Worm (Caenorhabditis elegans) whole organism, midembryonic: Measurements from ENCODE around the gene cyp-37B1.

Source experiments
- T22C8.4 ChIP-seq: fragments of 200-800 bp; sonication (Bioruptor generic); IDR thresholded peaks from 2 replicates; pipeline ENCODE4 v1.3.6; 2022; ENCODE audit warnings: missing genetic modification characterization, missing compliant biosample characterization
- cog-1 ChIP-seq: sonication (generic microtip); optimal IDR thresholded peaks from 2 replicates; lab custom pipeline; 2016; ENCODE audit warnings: missing genetic modification characterization, missing compliant biosample characterization
- flt-1 ChIP-seq: fragments of 200-800 bp; sonication (Bioruptor generic); IDR thresholded peaks from 2 replicates; pipeline ENCODE4 v1.3.6; 2022; ENCODE audit warnings: missing genetic modification characterization, missing compliant biosample characterization
- klf-2 ChIP-seq: fragments of 200-800 bp; sonication (Bioruptor generic); conservative IDR thresholded peaks from 2 replicates; pipeline ENCODE4 v1.3.6; 2022; ENCODE audit warnings: missing genetic modification reagents, missing genetic modification characterization, missing compliant biosample characterization
- med-1 ChIP-seq: sonication (generic microtip); optimal IDR thresholded peaks from 2 replicates; lab custom pipeline; 2017; ENCODE audit warnings: missing genetic modification characterization, mild to moderate bottlenecking, missing compliant biosample characterization, antibody characterized with exemption, missing genetic modification reagents; ENCODE audit not compliant: insufficient read depth
- ref-1 ChIP-seq: fragments of 200-800 bp; sonication (Bioruptor generic); conservative IDR thresholded peaks from 2 replicates; pipeline ENCODE4 v1.3.6; 2022; ENCODE audit warnings: missing genetic modification reagents, missing genetic modification characterization, missing compliant biosample characterization
- tab-1 ChIP-seq: fragments of 200-800 bp; sonication (Bioruptor generic); IDR thresholded peaks from 2 replicates; pipeline ENCODE4 v1.3.6; 2022; ENCODE audit warnings: missing genetic modification characterization, missing compliant biosample characterization
- ztf-23 ChIP-seq: fragments of 200-800 bp; sonication (Bioruptor generic); IDR thresholded peaks from 2 replicates; pipeline ENCODE4 v1.3.6; 2022; ENCODE audit warnings: missing genetic modification reagents, missing genetic modification characterization, missing compliant biosample characterization
- ztf-29 ChIP-seq: fragments of 200-800 bp; sonication (Bioruptor generic); IDR thresholded peaks from 2 replicates; pipeline ENCODE4 v1.3.6; 2022; ENCODE audit warnings: missing genetic modification reagents, missing genetic modification characterization, missing compliant biosample characterization

DNA sequence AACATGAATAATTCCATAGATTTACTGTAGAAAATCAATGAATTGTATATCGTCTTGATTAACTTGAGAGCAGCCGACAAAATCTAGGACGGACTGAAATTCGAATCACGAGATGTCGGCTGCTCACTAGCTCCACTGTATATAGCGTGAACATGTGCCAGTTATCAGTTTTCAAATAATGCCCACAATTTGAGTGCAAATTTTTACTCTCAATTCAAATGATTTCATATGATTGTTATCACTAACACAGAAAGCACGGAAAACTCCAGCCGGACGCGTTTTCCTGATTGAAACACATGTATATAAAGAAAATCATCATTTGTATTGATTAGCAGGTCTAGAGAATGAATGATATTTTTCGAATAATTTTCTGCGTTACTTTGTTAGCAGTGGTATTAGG lies 14.5 kb downstream of the cyp-37B1 start, which contains the start of gene oac-5:
- no peak for TF ChIP-seq ztf-23 (GFP tag; lab: Robert Waterston, UW)
- TF ChIP-seq cog-1 (tag; lab: Kevin White, UChicago): no peak
- TF ChIP-seq ztf-29 (GFP tag; lab: Robert Waterston, UW): no peak
- TF ChIP-seq T22C8.4 (GFP tag; lab: Robert Waterston, UW): no peak
- no peak for TF ChIP-seq ref-1
- no peak for TF ChIP-seq klf-2
- no peak for TF ChIP-seq tab-1 (GFP tag; lab: Robert Waterston, UW)
- no peak for TF ChIP-seq flt-1 (GFP tag; lab: Robert Waterston, UW)
- TF ChIP-seq med-1 (GFP tag; lab: Kevin White, UChicago): no peak
